Fruit fly (Drosophila melanogaster): ENCODE data around the gene CG33170.
A peak's percentile ranks its signal among the peaks of the same experiment; 100 is the strongest.

The CG33170 gene

dm6 chr3L:22822544-22823175, 41.7 kb upstream of the CG33170 start (continued):
- TF ChIP-seq CG7987 (GFP tag; optimal IDR thresholded peaks at IDR 0.05) (peak; percentile 1), Lim3 (GFP tag; IDR thresholded peaks at IDR 0.05) (no peak), D19B (GFP tag; optimal IDR thresholded peaks at IDR 0.05) (no peak), Tbp (GFP tag; optimal IDR thresholded peaks at IDR 0.05) (no peak), ap (GFP tag; IDR thresholded peaks at IDR 0.05) (no peak), Sry-δ (GFP tag; optimal IDR thresholded peaks at IDR 0.05) (no peak), Sin3A (optimal IDR thresholded peaks at IDR 0.05) (no peak), sr (GFP tag; IDR thresholded peaks at IDR 0.05) (no peak), dmrt99B (tag; optimal IDR thresholded peaks at IDR 0.05) (no peak), Hey (tag; optimal IDR thresholded peaks at IDR 0.05) (no peak), exex (tag; optimal IDR thresholded peaks at IDR 0.05) (peak; percentile 20), shn (GFP tag; optimal IDR thresholded peaks at IDR 0.05) (no peak), CG11695 (GFP tag; IDR thresholded peaks at IDR 0.05) (no peak), Taf1 (GFP tag; IDR thresholded peaks at IDR 0.05) (no peak), Optix (GFP tag; IDR thresholded peaks at IDR 0.05) (no peak), CG7963 (GFP tag; IDR thresholded peaks at IDR 0.05; ENCODE audit: partially characterized antibody) (no peak), CG12104 (GFP tag; optimal IDR thresholded peaks at IDR 0.05) (no peak), chinmo (GFP tag; IDR thresholded peaks at IDR 0.05; ENCODE audit: partially characterized antibody) (peak; percentile 87; the same call in 2 of the 4 replicates), Doc2 (GFP tag; IDR thresholded peaks at IDR 0.05) (no peak), CG10366 (GFP tag; IDR thresholded peaks at IDR 0.05) (no peak), tgo (GFP tag; IDR thresholded peaks at IDR 0.05) (no peak), nom (GFP tag; optimal IDR thresholded peaks at IDR 0.05) (peak; percentile 99), kah (GFP tag; optimal IDR thresholded peaks at IDR 0.05) (no peak), Sox100B (GFP tag; optimal IDR thresholded peaks at IDR 0.05) (no peak), eve (GFP tag; optimal IDR thresholded peaks at IDR 0.05) (no peak), CG14014 (GFP tag; IDR thresholded peaks at IDR 0.05) (peak; percentile 43; the same call in 1 of the 2 replicates), fd102C (GFP tag; optimal IDR thresholded peaks at IDR 0.05) (no peak), H2.0 (GFP tag; IDR thresholded peaks at IDR 0.05) (no peak), luna (GFP tag; optimal IDR thresholded peaks at IDR 0.05) (no peak), dimm (GFP tag; IDR thresholded peaks at IDR 0.05) (no peak), CG10959 (GFP tag; IDR thresholded peaks at IDR 0.05) (no peak), odd (GFP tag; optimal IDR thresholded peaks at IDR 0.05) (no peak), cg (GFP tag; optimal IDR thresholded peaks at IDR 0.05) (peak; percentile 86), knrl (GFP tag; IDR thresholded peaks at IDR 0.05; ENCODE audit: partially characterized antibody) (no peak), CG8290 (GFP tag; optimal IDR thresholded peaks at IDR 0.05) (no peak), CG8290 (tag; optimal IDR thresholded peaks at IDR 0.05) (peak in 1 of 2 experiments; percentile 51), maf-S (GFP tag; optimal IDR thresholded peaks at IDR 0.05) (no peak), CG6791 (GFP tag; IDR thresholded peaks at IDR 0.05; ENCODE audit: partially characterized antibody) (no peak), CG2889 (GFP tag; IDR thresholded peaks at IDR 0.05) (no peak), Lhr (GFP tag; optimal IDR thresholded peaks at IDR 0.05) (no peak), kni (GFP tag; optimal IDR thresholded peaks at IDR 0.05) (no peak), her (GFP tag; optimal IDR thresholded peaks at IDR 0.05) (no peak), Trl (optimal IDR thresholded peaks at IDR 0.05) (peak; percentile 87 to 97), Trl (GFP tag; optimal IDR thresholded peaks at IDR 0.05) (peak; percentile 33), da (GFP tag; optimal IDR thresholded peaks at IDR 0.05) (no peak), sens (GFP tag) (no peak), Meics (GFP tag; optimal IDR thresholded peaks at IDR 0.05) (no peak), fru (optimal IDR thresholded peaks at IDR 0.05) (no peak), mld (GFP tag; IDR thresholded peaks at IDR 0.05; ENCODE audit: partially characterized antibody) (no peak), CG12071 (GFP tag; optimal IDR thresholded peaks at IDR 0.05) (peak; percentile 29), Oli (tag; optimal IDR thresholded peaks at IDR 0.05) (no peak), Mes4 (GFP tag; optimal IDR thresholded peaks at IDR 0.05) (no peak), CG11504 (tag; optimal IDR thresholded peaks at IDR 0.05) (no peak)

Data from whole organism, embryonic.